Fruit fly (Drosophila melanogaster) whole organism, embryonic: ENCODE results near the gene Mdr65.

Experiments
- Atf6 ChIP-seq: fragments of 200-800 bp; sonication (Bioruptor generic); IDR thresholded peaks from 2 replicates; pipeline ENCODE4 v1.3.6; 2022; ENCODE audit warnings: missing biosample characterization, missing genetic modification characterization
- Bgb ChIP-seq: fragments of 200-800 bp; sonication (Bioruptor generic); IDR thresholded peaks from 2 replicates; pipeline ENCODE4 v1.3.6; 2022; ENCODE audit warnings: missing biosample characterization, missing genetic modification characterization; ENCODE audit not compliant: partially characterized antibody
- CG1024 ChIP-seq: fragments of 200-800 bp; sonication (Bioruptor generic); IDR thresholded peaks from 2 replicates; pipeline ENCODE4 v1.3.6; 2022; ENCODE audit warnings: missing biosample characterization, missing genetic modification characterization
- CG10321 ChIP-seq: fragments of 200-800 bp; sonication (Bioruptor generic); IDR thresholded peaks from 2 replicates; pipeline ENCODE4 v1.3.6; 2022; ENCODE audit warnings: missing biosample characterization, missing genetic modification characterization
- CG11560 ChIP-seq: fragments of 200-800 bp; sonication (Bioruptor generic); IDR thresholded peaks from 3 replicates; pipeline ENCODE4 v1.3.6; 2022; ENCODE audit warnings: missing biosample characterization, missing genetic modification characterization
- CG13296 ChIP-seq: fragments of 200-800 bp; sonication (Bioruptor generic); optimal IDR thresholded peaks from 3 replicates; lab custom pipeline; 2018; ENCODE audit warnings: missing biosample characterization, mild to moderate bottlenecking, missing genetic modification characterization
- CG15479 ChIP-seq: fragments of 200-800 bp; sonication (Bioruptor generic); optimal IDR thresholded peaks from 3 replicates; lab custom pipeline; 2019; ENCODE audit warnings: missing biosample characterization, mild to moderate bottlenecking, missing genetic modification characterization, moderate library complexity
- CG15514 ChIP-seq: fragments of 200-800 bp; sonication (Bioruptor generic); optimal IDR thresholded peaks from 3 replicates; lab custom pipeline; 2017; ENCODE audit warnings: missing biosample characterization, missing genetic modification characterization, mild to moderate bottlenecking, moderate library complexity, missing genetic modification reagents
- CG2129 ChIP-seq: fragments of 200-800 bp; sonication (Bioruptor generic); IDR thresholded peaks from 2 replicates; pipeline ENCODE4 v1.3.6; 2022; ENCODE audit warnings: missing biosample characterization, missing genetic modification characterization; ENCODE audit not compliant: partially characterized antibody
- CG33557 ChIP-seq: fragments of 200-800 bp; sonication (Bioruptor generic); optimal IDR thresholded peaks from 2 replicates; lab custom pipeline; 2019; ENCODE audit warnings: missing biosample characterization, mild to moderate bottlenecking, missing genetic modification characterization, moderate library complexity
- CG34376 ChIP-seq: fragments of 200-800 bp; sonication (Bioruptor generic); optimal IDR thresholded peaks from 2 replicates; lab custom pipeline; 2018; ENCODE audit warnings: missing biosample characterization, mild to moderate bottlenecking, missing genetic modification characterization
- CG4730 ChIP-seq: fragments of 200-800 bp; sonication (Bioruptor generic); IDR thresholded peaks from 2 replicates; pipeline ENCODE4 v1.3.6; 2022; ENCODE audit warnings: missing biosample characterization, missing genetic modification characterization
- CG6654 ChIP-seq: fragments of 200-800 bp; sonication (Bioruptor generic); optimal IDR thresholded peaks from 2 replicates; lab custom pipeline; 2017; ENCODE audit warnings: missing biosample characterization, mild to moderate bottlenecking, missing genetic modification characterization
- CG6683 ChIP-seq: fragments of 200-800 bp; sonication (Bioruptor generic); optimal IDR thresholded peaks from 2 replicates; lab custom pipeline; 2017; ENCODE audit warnings: missing biosample characterization, mild to moderate bottlenecking, missing genetic modification characterization, missing genetic modification reagents
- Chrac-16 ChIP-seq: fragments of 200-800 bp; sonication (Bioruptor generic); optimal IDR thresholded peaks from 3 replicates; lab custom pipeline; 2016; ENCODE audit warnings: missing biosample characterization, missing genetic modification characterization
- Gsc ChIP-seq: fragments of 200-800 bp; sonication (Bioruptor generic); IDR thresholded peaks from 2 replicates; pipeline ENCODE4 v1.3.6; 2022; ENCODE audit warnings: missing biosample characterization, missing genetic modification characterization
- H2.0 ChIP-seq: fragments of 200-800 bp; sonication (Bioruptor generic); IDR thresholded peaks from 2 replicates; pipeline ENCODE4 v1.3.6; 2022; ENCODE audit warnings: missing biosample characterization, missing genetic modification characterization
- Hand ChIP-seq: fragments of 200-800 bp; sonication (Bioruptor generic); optimal IDR thresholded peaks from 2 replicates; lab custom pipeline; 2017; ENCODE audit warnings: mild to moderate bottlenecking, missing biosample characterization, missing genetic modification reagents, missing genetic modification characterization
- MBD-R2 ChIP-seq: fragments of 200-800 bp; sonication (Bioruptor generic); IDR thresholded peaks from 2 replicates; pipeline ENCODE4 v1.3.6; 2022; ENCODE audit warnings: missing biosample characterization, missing genetic modification characterization
- Mad ChIP-seq: fragments of 200-800 bp; sonication (Bioruptor generic); optimal IDR thresholded peaks from 2 replicates; lab custom pipeline; 2016; ENCODE audit warnings: missing biosample characterization, missing genetic modification characterization
- Mrtf ChIP-seq: fragments of 200-800 bp; sonication (Bioruptor generic); IDR thresholded peaks from 3 replicates; pipeline ENCODE4 v1.3.6; 2022; ENCODE audit warnings: missing biosample characterization, missing genetic modification characterization
- Rx ChIP-seq: fragments of 200-800 bp; sonication (Bioruptor generic); IDR thresholded peaks from 2 replicates; pipeline ENCODE4 v1.3.6; 2022; ENCODE audit warnings: missing biosample characterization, missing genetic modification characterization
- Tbp ChIP-seq: fragments of >200 bp; optimal IDR thresholded peaks from 2 replicates; lab custom pipeline; 2018; ENCODE audit warnings: missing biosample characterization, missing genetic modification characterization
- Trl ChIP-seq, 3 experiments: fragments of >200 bp in 2 of 3; fragments of 200-800 bp in 1 of 3; sonication (Bioruptor generic) in 1 of 3; optimal IDR thresholded peaks; 2 replicates in 1 of 3; 3 replicates in 2 of 3; lab custom pipeline; 2016 to 2017; ENCODE audit warnings: missing biosample characterization in 1 of 3, missing genetic modification characterization in 1 of 3
- Usf ChIP-seq: fragments of 200-800 bp; sonication (Bioruptor generic); optimal IDR thresholded peaks from 2 replicates; lab custom pipeline; 2017; ENCODE audit warnings: missing genotype, missing biosample characterization, missing genetic modification characterization
- bcd ChIP-seq: fragments of 200-800 bp; sonication (Bioruptor generic); optimal IDR thresholded peaks from 2 replicates; lab custom pipeline; 2017; ENCODE audit warnings: missing biosample characterization, mild to moderate bottlenecking, missing genetic modification characterization
- chinmo ChIP-seq: fragments of 200-800 bp; sonication (Bioruptor generic); IDR thresholded peaks from 4 replicates; pipeline ENCODE4 v1.3.6; 2022; ENCODE audit warnings: missing biosample characterization, missing genetic modification characterization; ENCODE audit not compliant: partially characterized antibody
- danr ChIP-seq: fragments of 200-800 bp; sonication (Bioruptor generic); IDR thresholded peaks from 2 replicates; pipeline ENCODE4 v1.3.6; 2022; ENCODE audit warnings: missing biosample characterization, missing genetic modification characterization
- eve ChIP-seq, 2 experiments: fragments of >200 bp; optimal IDR thresholded peaks; 2 replicates each; lab custom pipeline; 2017; ENCODE audit warnings: missing biosample characterization in 2 of 2, missing genetic modification characterization in 2 of 2
- fd64A ChIP-seq: fragments of 200-800 bp; sonication (Bioruptor generic); optimal IDR thresholded peaks from 3 replicates; lab custom pipeline; 2018; ENCODE audit warnings: missing biosample characterization, mild to moderate bottlenecking, missing genetic modification characterization
- gem ChIP-seq: fragments of 200-800 bp; sonication (Bioruptor generic); optimal IDR thresholded peaks from 2 replicates; lab custom pipeline; 2019; ENCODE audit warnings: missing biosample characterization, mild to moderate bottlenecking, missing genetic modification characterization, moderate library complexity
- hbn ChIP-seq: fragments of 200-800 bp; sonication (Bioruptor generic); IDR thresholded peaks from 2 replicates; pipeline ENCODE4 v1.3.6; 2022; ENCODE audit warnings: missing biosample characterization, missing genetic modification characterization; ENCODE audit not compliant: partially characterized antibody
- mam ChIP-seq: fragments of 200-800 bp; sonication (Bioruptor generic); optimal IDR thresholded peaks from 3 replicates; lab custom pipeline; 2016; ENCODE audit warnings: missing biosample characterization, missing genetic modification characterization
- mld ChIP-seq: fragments of 200-800 bp; sonication (Bioruptor generic); IDR thresholded peaks from 3 replicates; pipeline ENCODE4 v1.3.6; 2022; ENCODE audit warnings: missing biosample characterization, missing genetic modification characterization; ENCODE audit not compliant: partially characterized antibody
- org-1 ChIP-seq: fragments of 200-800 bp; sonication (Bioruptor generic); optimal IDR thresholded peaks from 2 replicates; lab custom pipeline; 2017; ENCODE audit warnings: missing biosample characterization, missing genetic modification characterization
- p53 ChIP-seq: fragments of 200-800 bp; sonication (Bioruptor generic); optimal IDR thresholded peaks from 2 replicates; lab custom pipeline; 2016; ENCODE audit warnings: missing biosample characterization, missing genetic modification characterization
- peb ChIP-seq: fragments of 200-800 bp; sonication (Bioruptor generic); IDR thresholded peaks from 2 replicates; pipeline ENCODE4 v1.3.6; 2022; ENCODE audit warnings: missing biosample characterization, missing genetic modification characterization
- pita ChIP-seq: fragments of 200-800 bp; sonication (Bioruptor generic); optimal IDR thresholded peaks from 2 replicates; lab custom pipeline; 2017; ENCODE audit warnings: missing biosample characterization, mild to moderate bottlenecking, missing genetic modification characterization
- pzg ChIP-seq: fragments of 200-800 bp; sonication (Bioruptor generic); optimal IDR thresholded peaks from 3 replicates; lab custom pipeline; 2018; ENCODE audit warnings: missing biosample characterization, mild to moderate bottlenecking, missing genetic modification characterization, moderate library complexity
- run ChIP-seq: fragments of 200-800 bp; sonication (Bioruptor generic); optimal IDR thresholded peaks from 3 replicates; lab custom pipeline; 2018; ENCODE audit warnings: missing biosample characterization, mild to moderate bottlenecking, missing genetic modification characterization
- sens ChIP-seq: fragments of 200-800 bp; sonication (Bioruptor generic); peaks from one replicate; lab custom pipeline; 2016; ENCODE audit warnings: missing biosample characterization, missing genetic modification characterization
- shn ChIP-seq: fragments of 200-800 bp; sonication (Bioruptor generic); optimal IDR thresholded peaks from 3 replicates; lab custom pipeline; 2016; ENCODE audit warnings: missing biosample characterization, missing genetic modification characterization
- slbo ChIP-seq: fragments of 200-800 bp; sonication (Bioruptor generic); IDR thresholded peaks from 2 replicates; pipeline ENCODE4 v1.3.6; 2022; ENCODE audit warnings: missing biosample characterization, missing genetic modification characterization
- sr ChIP-seq: fragments of 200-800 bp; sonication (Bioruptor generic); IDR thresholded peaks from 3 replicates; pipeline ENCODE4 v1.3.6; 2022; ENCODE audit warnings: missing biosample characterization, missing genetic modification characterization
- tgo ChIP-seq: fragments of 200-800 bp; sonication (Bioruptor generic); IDR thresholded peaks from 3 replicates; pipeline ENCODE4 v1.3.6; 2022; ENCODE audit warnings: missing biosample characterization, missing genetic modification characterization
- tna ChIP-seq: fragments of 200-800 bp; sonication (Bioruptor generic); IDR thresholded peaks from 2 replicates; pipeline ENCODE4 v1.3.6; 2022; ENCODE audit warnings: missing biosample characterization, missing genetic modification characterization; ENCODE audit not compliant: partially characterized antibody
- tx ChIP-seq: fragments of 200-800 bp; sonication (Bioruptor generic); optimal IDR thresholded peaks from 2 replicates; lab custom pipeline; 2016; ENCODE audit warnings: missing biosample characterization, missing genetic modification characterization
- unpg ChIP-seq: fragments of 200-800 bp; sonication (Bioruptor generic); optimal IDR thresholded peaks from 3 replicates; lab custom pipeline; 2018; ENCODE audit warnings: missing biosample characterization, mild to moderate bottlenecking, missing genetic modification characterization, moderate library complexity
- yki ChIP-seq: fragments of >200 bp; optimal IDR thresholded peaks from 3 replicates; lab custom pipeline; 2018

Gene Mdr65

DNA sequence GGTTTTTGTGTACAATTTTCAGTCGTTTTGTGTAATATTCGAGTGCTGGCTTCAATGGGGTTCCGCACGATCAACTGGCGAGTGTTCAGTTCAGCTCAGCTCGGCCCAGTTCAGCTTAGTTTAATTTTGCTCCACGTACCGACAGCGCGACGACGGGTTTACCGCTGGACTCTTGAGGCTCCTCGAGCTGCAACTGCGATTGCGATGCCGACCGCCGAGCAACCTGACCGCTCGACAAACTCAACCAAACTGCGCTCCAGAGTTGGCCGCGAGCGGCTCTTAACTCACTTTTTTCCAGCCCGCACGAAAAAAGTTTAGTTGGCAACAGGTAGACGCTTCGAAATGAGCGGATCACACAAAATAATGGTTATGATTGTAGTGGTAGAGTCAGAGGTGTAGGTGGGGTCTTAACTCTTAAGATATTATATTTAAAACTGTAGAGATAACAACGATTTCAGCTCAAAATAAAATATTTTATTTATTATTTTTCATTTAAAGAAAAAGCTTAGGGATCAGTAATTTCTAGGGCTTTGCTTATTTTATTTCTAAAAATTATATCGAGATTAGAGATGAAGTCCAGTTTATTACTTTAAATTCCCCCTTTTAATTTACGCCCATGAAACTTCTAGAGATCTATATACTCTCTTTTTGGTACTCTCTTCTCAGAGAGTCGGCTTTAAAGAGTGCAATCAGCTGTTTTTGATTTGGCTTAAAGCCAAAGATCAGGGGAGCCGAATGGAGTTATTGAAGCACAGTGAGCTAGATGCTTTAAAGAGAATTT is 11.1 kb upstream of the Mdr65 start, which contains the start of gene Best2 (continued):
- TF ChIP-seq p53 (GFP tag; lab: Kevin White, UChicago): no peak
- peak; percentile 63; the same call in 1 of the 2 replicates for TF ChIP-seq Rx (GFP tag; lab: Robert Waterston, UW)
- peak; percentile 93 for TF ChIP-seq tgo (GFP tag; lab: Robert Waterston, UW)
- TF ChIP-seq CG34376 (GFP tag; lab: Kevin White, UChicago): peak; percentile 81
- peak; percentile 82 for TF ChIP-seq CG33557
- TF ChIP-seq slbo (GFP tag; lab: Robert Waterston, UW): peak; percentile 91
- TF ChIP-seq CG6654: peak; percentile 48
- peak; percentile 89 for TF ChIP-seq CG13296 (GFP tag; lab: Kevin White, UChicago)
- peak; percentile 91 for TF ChIP-seq H2.0 (GFP tag; lab: Robert Waterston, UW)
- TF ChIP-seq fd64A: peak; percentile 14
- TF ChIP-seq CG2129 (GFP tag; lab: Robert Waterston, UW): no peak
- no peak for TF ChIP-seq CG15479 (GFP tag; lab: Kevin White, UChicago)
- peak; percentile 70; the same call in 1 of the 2 replicates for TF ChIP-seq peb (GFP tag; lab: Robert Waterston, UW)
- TF ChIP-seq Chrac-16 (GFP tag; lab: Kevin White, UChicago): peak; percentile 83
- peak; percentile 96 for TF ChIP-seq sens (GFP tag; lab: Kevin White, UChicago)
- no peak for TF ChIP-seq hbn (GFP tag; lab: Robert Waterston, UW)
- TF ChIP-seq Mrtf: peak; percentile 88
- TF ChIP-seq Atf6 (GFP tag; lab: Robert Waterston, UW): peak; percentile 93
- peak; percentile 81 for TF ChIP-seq unpg (GFP tag; lab: Kevin White, UChicago)
- peak; percentile 86 for TF ChIP-seq CG11560 (tag; lab: Robert Waterston, UW)
- TF ChIP-seq eve (GFP tag; optimal IDR thresholded peaks at IDR 0.05; lab: Kevin White, UChicago): peak in 1 of 2 experiments; percentile 91
- no peak for TF ChIP-seq mld
- peak; percentile 78; the same call in 3 of the 4 replicates for TF ChIP-seq chinmo (GFP tag; lab: Robert Waterston, UW)
- TF ChIP-seq org-1 (GFP tag; lab: Kevin White, UChicago): peak; percentile 75
- TF ChIP-seq tna (GFP tag; lab: Robert Waterston, UW): no peak
- peak; percentile 66 for TF ChIP-seq CG1024 (GFP tag; lab: Robert Waterston, UW)
- peak; percentile 84 for TF ChIP-seq danr
- TF ChIP-seq Usf: peak; percentile 75
- TF ChIP-seq Mad (GFP tag; lab: Kevin White, UChicago): peak; percentile 52
- TF ChIP-seq yki: no peak
- TF ChIP-seq CG10321: peak; percentile 54; the same call in 1 of the 2 replicates
- no peak for TF ChIP-seq Tbp (GFP tag; lab: Kevin White, UChicago)
- TF ChIP-seq pzg (GFP tag; lab: Kevin White, UChicago): no peak
- TF ChIP-seq Trl (optimal IDR thresholded peaks at IDR 0.05; lab: Kevin White, UChicago): peak; percentile 49 to 70
- TF ChIP-seq Trl (GFP tag; optimal IDR thresholded peaks at IDR 0.05; lab: Kevin White, UChicago): peak; percentile 73
- peak; percentile 78 for TF ChIP-seq Gsc
- peak; percentile 82; the same call in 1 of the 2 replicates for TF ChIP-seq MBD-R2
- peak; percentile 87 for TF ChIP-seq bcd
- peak; percentile 44 for TF ChIP-seq CG15514 (GFP tag; lab: Kevin White, UChicago)
- peak; percentile 55 for TF ChIP-seq shn (GFP tag; lab: Kevin White, UChicago)
- TF ChIP-seq Hand: peak; percentile 73
- TF ChIP-seq pita (GFP tag; lab: Kevin White, UChicago): no peak
- TF ChIP-seq sr: no peak
- peak; percentile 79 for TF ChIP-seq mam (GFP tag; lab: Kevin White, UChicago)
- peak; percentile 46 for TF ChIP-seq CG6683 (GFP tag; lab: Kevin White, UChicago)
- TF ChIP-seq Bgb: peak; percentile 22; the same call in 1 of the 2 replicates
- TF ChIP-seq gem: peak; percentile 94
- TF ChIP-seq run (tag; lab: Kevin White, UChicago): peak; percentile 48
- TF ChIP-seq CG4730: peak; percentile 84
- TF ChIP-seq tx (GFP tag; lab: Kevin White, UChicago): peak; percentile 66
